Worm (Caenorhabditis elegans): Measurements from ENCODE around the gene lgl-1.

ce11 chrX:902512-902911 lies 31.6 kb upstream of the lgl-1 start, which contains the start of gene ZC13.10:
- TF ChIP-seq snpc-4 (tag; optimal IDR thresholded peaks at IDR 0.05), result no peak
- no peak for TF ChIP-seq ztf-11 (tag; optimal IDR thresholded peaks at IDR 0.05)
- no peak for TF ChIP-seq nhr-2 (tag; optimal IDR thresholded peaks at IDR 0.05)
- TF ChIP-seq lsy-2 (tag; optimal IDR thresholded peaks at IDR 0.05), result no peak
- TF ChIP-seq hlh-1 (tag; optimal IDR thresholded peaks at IDR 0.05), result no peak
- TF ChIP-seq nhr-28 (tag; optimal IDR thresholded peaks at IDR 0.05), result no peak
- TF ChIP-seq pha-4 (tag; optimal IDR thresholded peaks at IDR 0.05), result no peak
- no peak for TF ChIP-seq mep-1 (tag; optimal IDR thresholded peaks at IDR 0.05)
- TF ChIP-seq elt-3 (tag; optimal IDR thresholded peaks at IDR 0.05), result no peak
- no peak for TF ChIP-seq sem-2 (GFP tag; optimal IDR thresholded peaks at IDR 0.05)
- no peak for TF ChIP-seq lin-13 (tag; optimal IDR thresholded peaks at IDR 0.05)
- TF ChIP-seq unc-62 (GFP tag; optimal IDR thresholded peaks at IDR 0.05), result no peak
- no peak for TF ChIP-seq nhr-76 (tag; optimal IDR thresholded peaks at IDR 0.05)
